Worm (Caenorhabditis elegans) whole organism, L2 larva: ENCODE data around the gene C01G10.1.

Experiments used
- R02D3.7 ChIP-seq: fragments of 150-350 bp; optimal IDR thresholded peaks from 2 replicates; lab custom pipeline; 2014; ENCODE audit warnings: missing biosample characterization, missing genetic modification characterization
- aly-2 ChIP-seq: fragments of 150-350 bp; optimal IDR thresholded peaks from 2 replicates; lab custom pipeline; 2014; ENCODE audit warnings: missing biosample characterization, missing genetic modification characterization
- ceh-16 ChIP-seq: fragments of 150-350 bp; optimal IDR thresholded peaks from 2 replicates; lab custom pipeline; 2014; ENCODE audit warnings: missing biosample characterization, missing genetic modification characterization
- dmd-4 ChIP-seq: sonication (generic microtip); optimal IDR thresholded peaks from 2 replicates; lab custom pipeline; 2017; ENCODE audit warnings: missing biosample characterization, missing genetic modification characterization
- elt-3 ChIP-seq: sonication (generic microtip); optimal IDR thresholded peaks from 2 replicates; lab custom pipeline; 2017; ENCODE audit warnings: missing biosample characterization, missing genetic modification characterization
- lin-11 ChIP-seq: fragments of 150-350 bp; sonication (generic microtip); optimal IDR thresholded peaks from 2 replicates; lab custom pipeline; 2014; ENCODE audit warnings: missing biosample characterization, missing genetic modification characterization, inconsistent platforms, mixed read lengths
- lin-39 ChIP-seq: fragments of 150-350 bp; optimal IDR thresholded peaks from 2 replicates; lab custom pipeline; 2014; ENCODE audit warnings: missing biosample characterization, missing genetic modification reagents, missing genetic modification characterization
- nhr-12 ChIP-seq: fragments of 150-350 bp; optimal IDR thresholded peaks from 2 replicates; lab custom pipeline; 2014; ENCODE audit warnings: missing biosample characterization, missing genetic modification characterization
- nhr-237 ChIP-seq: fragments of 150-350 bp; optimal IDR thresholded peaks from 2 replicates; lab custom pipeline; 2014; ENCODE audit warnings: missing biosample characterization, missing genetic modification characterization
- nhr-25 ChIP-seq: fragments of 150-350 bp; sonication (generic microtip); optimal IDR thresholded peaks from 3 replicates; lab custom pipeline; 2014; ENCODE audit warnings: missing biosample characterization, missing genetic modification characterization
- skn-1 ChIP-seq: sonication (generic microtip); optimal IDR thresholded peaks from 2 replicates; lab custom pipeline; 2017; ENCODE audit warnings: missing biosample characterization, missing genetic modification characterization
- unc-62 ChIP-seq: fragments of 150-350 bp; optimal IDR thresholded peaks from 2 replicates; lab custom pipeline; 2014; ENCODE audit warnings: missing biosample characterization, missing genetic modification reagents, missing genetic modification characterization
- ztf-11 ChIP-seq: sonication (generic microtip); optimal IDR thresholded peaks from 2 replicates; lab custom pipeline; 2017; ENCODE audit warnings: missing biosample characterization, missing genetic modification characterization

DNA sequence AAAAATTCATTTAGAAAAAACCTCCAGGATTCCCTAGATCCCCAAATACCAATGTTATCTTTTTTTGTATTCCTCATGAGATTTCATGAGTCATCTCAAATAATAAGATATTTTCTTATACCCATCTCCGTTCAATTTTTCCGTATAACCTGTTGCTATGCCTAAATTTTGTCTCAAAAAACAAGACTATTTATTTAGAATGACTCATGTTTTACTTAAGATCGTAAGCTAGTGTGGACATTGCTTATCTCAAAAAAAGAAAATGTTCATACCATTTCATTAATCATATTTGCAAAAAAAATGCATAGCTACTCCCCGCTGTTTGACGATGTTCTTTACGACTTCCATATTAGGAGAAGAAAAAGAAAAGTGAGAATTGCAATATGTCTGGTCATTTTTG lies 40.7 kb downstream of the C01G10.1 start, which contains the start of gene K08F9.3:
- TF ChIP-seq unc-62 (no peak), nhr-12 (tag; lab: Kevin White, UChicago) (no peak), R02D3.7 (tag; lab: Kevin White, UChicago) (no peak), nhr-25 (tag; lab: Kevin White, UChicago) (no peak), elt-3 (no peak), nhr-237 (tag; lab: Kevin White, UChicago) (no peak), lin-39 (tag; lab: Kevin White, UChicago) (no peak), lin-11 (tag; lab: Kevin White, UChicago) (no peak), ztf-11 (tag; lab: Kevin White, UChicago) (no peak), aly-2 (tag; lab: Kevin White, UChicago) (no peak), ceh-16 (no peak), dmd-4 (tag; lab: Kevin White, UChicago) (no peak), skn-1 (tag; lab: Kevin White, UChicago) (no peak)
